Fruit fly (Drosophila melanogaster) whole organism, larva: Measurements from ENCODE around the gene eIF1.

Source experiments
- noc ChIP-seq: fragments of 200-800 bp; sonication (Bioruptor generic); optimal IDR thresholded peaks from 3 replicates; lab custom pipeline; 2019; ENCODE audit warnings: missing biosample characterization, mild to moderate bottlenecking, missing genetic modification characterization, moderate library complexity

The eIF1 gene

dm6 chr3L:3222643-3223389, at the start of gene eIF1, which contains the start of gene RpL28:
TSS of gene eIF1 (plus strand) at chr3L:3223341.
TSS of gene RpL28 (minus strand) at chr3L:3222960.
- peak; percentile 70 for TF ChIP-seq noc

- no peak for TF ChIP-seq noc
These were observed 45.3 kb upstream of the eIF1 start for dm6 chr3L:3177872-3178271.

- no peak for TF ChIP-seq noc
These were observed 44.5 kb upstream of the eIF1 start, which contains the start of the genes MnM and Girdin for dm6 chr3L:3178530-3179096. TSS of gene MnM (minus strand) at chr3L:3178580. TSS of gene Girdin (plus strand) at chr3L:3178930.

dm6 chr3L:3179474-3179873, 43.7 kb upstream of the eIF1 start:
- peak; percentile 84 for TF ChIP-seq noc

dm6 chr3L:3184104-3184503, 39.0 kb upstream of the eIF1 start, which contains the start of gene CG42494:
TSS of gene CG42494 (plus strand) at chr3L:3184404.
- TF ChIP-seq noc: no peak

- no peak for TF ChIP-seq noc
These were observed 36.8 kb upstream of the eIF1 start, which contains the start of gene CG32284 for dm6 chr3L:3186364-3186763. TSS of gene CG32284 (plus strand) at chr3L:3186664.

- TF ChIP-seq noc: peak; percentile 39
These were observed 35.9 kb upstream of the eIF1 start, which contains the start of gene CG14957 for dm6 chr3L:3187263-3187662. TSS of gene CG14957 (plus strand) at chr3L:3187563.

dm6 chr3L:3189647-3190046, 33.5 kb upstream of the eIF1 start, which contains the start of the genes CG42525 and CG14958:
TSS of gene CG42525 (minus strand) at chr3L:3189747.
TSS of gene CG14958 (plus strand) at chr3L:3189978.
- no peak for TF ChIP-seq noc

- no peak for TF ChIP-seq noc
These were observed 30.7 kb upstream of the eIF1 start, which contains the start of gene CG14965 for dm6 chr3L:3192333-3192894. TSS of gene CG14965 (minus strand) at chr3L:3192491.

dm6 chr3L:3192912-3193311, 30.2 kb upstream of the eIF1 start, which contains the start of gene Hsp83:
TSS of gene Hsp83 (plus strand) at chr3L:3192969.
- peak; percentile 87 for TF ChIP-seq noc

dm6 chr3L:3194059-3194458, 29.1 kb upstream of the eIF1 start:
- peak; percentile 93 for TF ChIP-seq noc

dm6 chr3L:3197464-3197863, 25.7 kb upstream of the eIF1 start, which contains the start of gene CG14966:
TSS of gene CG14966 (minus strand) at chr3L:3197631.
- no peak for TF ChIP-seq noc

dm6 chr3L:3198447-3199402, 24.4 kb upstream of the eIF1 start, which contains the start of the genes CG32276 and gry:
TSS of gene CG32276 (minus strand) at chr3L:3199047.
TSS of gene gry (plus strand) at chr3L:3199090.
- TF ChIP-seq noc: peak; percentile 82

- TF ChIP-seq noc: no peak
These were observed 20.1 kb upstream of the eIF1 start, which contains the start of gene CG32271 for dm6 chr3L:3203062-3203461. TSS of gene CG32271 (minus strand) at chr3L:3203162.

dm6 chr3L:3204348-3204747, 18.8 kb upstream of the eIF1 start, which contains the start of gene CG33159:
TSS of gene CG33159 (minus strand) at chr3L:3204448.
- no peak for TF ChIP-seq noc

dm6 chr3L:3205349-3205748, 17.8 kb upstream of the eIF1 start, which contains the start of gene CG32277:
TSS of gene CG32277 (minus strand) at chr3L:3205449.
- TF ChIP-seq noc: no peak
